Worm (Caenorhabditis elegans): ENCODE measurements around the gene ZK262.19.
"Not testable (repeated sequence)": the region's sequence is repeated elsewhere in the genome, so short reads cannot be mapped to it uniquely, and the experiment has no call there.

The ZK262.19 gene

DNA sequence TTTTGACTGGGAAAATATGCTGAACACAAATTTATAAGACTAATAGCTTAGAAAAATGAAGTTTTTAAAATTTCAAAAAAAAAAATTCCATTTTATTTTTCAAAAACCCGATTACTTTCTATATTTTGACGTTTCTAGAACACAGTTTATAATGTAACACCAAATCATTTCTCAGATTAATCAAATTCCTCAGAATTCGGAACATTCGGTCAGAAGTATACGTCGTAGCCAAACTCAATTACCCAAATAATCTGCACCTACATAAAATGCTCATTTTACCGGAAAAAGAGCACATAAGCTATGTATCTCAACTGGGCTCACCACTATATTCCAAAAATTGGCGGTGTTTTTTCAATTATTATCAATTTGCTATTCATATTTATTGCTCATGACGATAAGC lies 4.6 kb downstream of the ZK262.19 start, which contains the start of gene srj-26:
TSS of gene srj-26 (plus strand) at position 301 of the 400 bp plus-strand sequence.
- TF ChIP-seq ces-1 (GFP tag; optimal IDR thresholded peaks at IDR 0.05), result no peak
- no peak for TF ChIP-seq drap-1 (GFP tag; optimal IDR thresholded peaks at IDR 0.05)
- no peak for TF ChIP-seq pha-4 (tag; optimal IDR thresholded peaks at IDR 0.05)
- TF ChIP-seq nhr-12 (tag; optimal IDR thresholded peaks at IDR 0.05), result no peak
- TF ChIP-seq unc-120 (tag; optimal IDR thresholded peaks at IDR 0.05; ENCODE audit: poor library complexity, severe bottlenecking), result no peak
- no peak for TF ChIP-seq nhr-237 (tag; optimal IDR thresholded peaks at IDR 0.05)
- TF ChIP-seq lin-13 (tag; optimal IDR thresholded peaks at IDR 0.05), result no peak
- no peak for TF ChIP-seq nhr-76 (tag; optimal IDR thresholded peaks at IDR 0.05)
- TF ChIP-seq M03D4.4 (tag; optimal IDR thresholded peaks at IDR 0.05), result no peak
- no peak for TF ChIP-seq lsy-2 (tag; optimal IDR thresholded peaks at IDR 0.05)

DNA sequence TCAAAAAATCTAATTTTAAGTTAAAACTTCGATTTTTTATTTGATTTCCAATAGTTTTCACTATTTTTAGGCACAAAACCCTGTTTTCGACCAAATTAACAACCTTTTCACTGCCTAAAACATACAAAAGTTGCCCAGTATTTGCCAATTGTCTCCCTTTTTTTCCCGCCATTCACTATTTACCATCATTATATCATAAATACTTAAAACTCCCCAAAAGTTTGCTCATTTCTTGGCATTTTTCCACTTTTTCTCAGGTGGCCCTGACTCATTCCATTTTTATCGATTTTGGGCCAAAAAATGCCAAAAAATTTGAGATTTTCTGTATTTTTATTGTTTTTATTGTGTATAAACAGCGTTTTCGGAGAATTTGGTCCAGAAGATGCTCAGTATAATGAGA lies 11.4 kb downstream of the ZK262.19 start, which contains the start of gene txt-8:
TSS of gene txt-8 (plus strand) at position 301 of the 400 bp plus-strand sequence.
- TF ChIP-seq unc-120 (tag; optimal IDR thresholded peaks at IDR 0.05; ENCODE audit: poor library complexity, severe bottlenecking) (no peak), unc-62 (GFP tag; optimal IDR thresholded peaks at IDR 0.05) (no peak), snpc-4 (tag; optimal IDR thresholded peaks at IDR 0.05) (no peak), nhr-2 (tag; optimal IDR thresholded peaks at IDR 0.05) (no peak), nhr-76 (tag; optimal IDR thresholded peaks at IDR 0.05) (no peak), unc-39 (tag; optimal IDR thresholded peaks at IDR 0.05) (no peak), sptf-1 (tag; optimal IDR thresholded peaks at IDR 0.05) (no peak), mep-1 (tag; optimal IDR thresholded peaks at IDR 0.05) (no peak), tbx-8 (GFP tag; optimal IDR thresholded peaks at IDR 0.05) (no peak)

DNA sequence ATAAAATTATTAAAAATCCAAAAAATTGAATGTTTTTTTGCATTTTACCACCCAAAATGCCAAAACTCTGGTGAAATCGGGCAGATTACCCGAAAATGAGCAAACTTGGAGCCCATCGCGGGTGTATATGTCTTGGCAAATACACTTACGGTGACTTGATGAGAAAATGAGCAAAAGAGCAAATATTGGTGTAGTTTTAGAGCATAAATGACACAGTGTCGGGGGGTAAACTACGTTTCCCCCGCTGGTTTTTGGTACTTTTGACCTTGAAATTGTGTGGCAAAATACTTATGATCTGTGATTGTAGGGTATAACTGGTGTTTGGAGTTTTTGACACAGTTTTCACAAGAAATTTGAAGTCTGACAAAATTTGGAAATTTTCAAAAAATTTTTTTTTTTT lies 12.6 kb downstream of the ZK262.19 start, which contains the start of gene ZK262.2:
TSS of gene ZK262.2 (minus strand) at position 101 of the 400 bp plus-strand sequence.
- TF ChIP-seq lin-13 (tag; optimal IDR thresholded peaks at IDR 0.05) (no peak), blmp-1 (tag; optimal IDR thresholded peaks at IDR 0.05) (no peak), zip-8 (tag; optimal IDR thresholded peaks at IDR 0.05) (no peak), unc-120 (tag; optimal IDR thresholded peaks at IDR 0.05; ENCODE audit: poor library complexity, severe bottlenecking) (no peak), unc-62 (GFP tag; optimal IDR thresholded peaks at IDR 0.05) (no peak), unc-39 (tag; optimal IDR thresholded peaks at IDR 0.05) (no peak)

DNA sequence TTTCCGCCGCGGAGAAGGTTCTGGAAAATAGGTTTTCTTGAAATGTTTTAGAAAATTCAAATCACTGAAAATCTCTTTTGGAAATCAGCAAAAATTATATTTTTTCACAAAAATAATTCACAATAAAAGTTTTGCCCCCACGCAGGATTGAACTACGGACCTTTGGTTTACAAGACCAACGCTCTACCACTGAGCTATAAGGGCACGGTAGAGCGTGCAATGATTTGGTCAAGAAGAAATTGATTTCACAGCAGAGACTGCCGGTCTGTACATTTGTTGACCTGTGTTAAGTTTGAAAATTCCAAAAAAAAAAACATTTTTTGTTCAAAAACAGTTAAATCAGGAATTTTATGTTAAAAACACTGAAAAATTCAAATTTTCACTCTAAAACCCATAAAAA lies 13.1 kb downstream of the ZK262.19 start:
- TF ChIP-seq ztf-11 (tag; optimal IDR thresholded peaks at IDR 0.05) (no peak), bed-3 (GFP tag; optimal IDR thresholded peaks at IDR 0.05) (no peak), ceh-39 (tag; optimal IDR thresholded peaks at IDR 0.05) (no peak), nhr-237 (tag; optimal IDR thresholded peaks at IDR 0.05) (no peak), lsy-2 (tag; optimal IDR thresholded peaks at IDR 0.05) (no peak), ham-2 (GFP tag; optimal IDR thresholded peaks at IDR 0.05) (no peak)

DNA sequence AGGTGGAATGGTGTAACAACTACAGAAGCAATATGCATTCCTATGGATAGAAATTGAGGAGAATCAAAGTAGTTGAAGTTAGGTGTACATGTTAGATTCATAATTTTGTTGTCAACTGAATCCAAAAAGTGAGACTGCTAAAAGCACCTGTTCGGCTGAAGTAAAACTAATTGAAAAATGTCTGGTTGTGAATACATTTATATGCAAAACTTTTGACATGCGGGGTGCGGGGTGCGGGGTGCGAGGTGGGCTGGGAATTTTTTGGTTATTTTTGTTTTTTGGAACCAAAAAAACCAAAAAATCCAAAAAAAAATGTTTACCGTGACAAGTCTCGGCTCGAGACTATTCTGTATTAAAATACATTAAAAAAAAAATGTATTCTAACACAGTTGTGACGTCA lies 15.3 kb downstream of the ZK262.19 start, which contains the start of gene srh-207:
TSS of gene srh-207 (minus strand) at position 101 of the 400 bp plus-strand sequence.
- no peak for TF ChIP-seq unc-120 (tag; optimal IDR thresholded peaks at IDR 0.05; ENCODE audit: poor library complexity, severe bottlenecking)
- no peak for TF ChIP-seq drap-1 (GFP tag; optimal IDR thresholded peaks at IDR 0.05)
- no peak for TF ChIP-seq cnd-1 (tag; optimal IDR thresholded peaks at IDR 0.05)
- TF ChIP-seq elt-3 (tag; optimal IDR thresholded peaks at IDR 0.05), result no peak
- TF ChIP-seq ceh-43 (GFP tag; optimal IDR thresholded peaks at IDR 0.05), result no peak
- no peak for TF ChIP-seq tbx-8 (GFP tag; optimal IDR thresholded peaks at IDR 0.05)

DNA sequence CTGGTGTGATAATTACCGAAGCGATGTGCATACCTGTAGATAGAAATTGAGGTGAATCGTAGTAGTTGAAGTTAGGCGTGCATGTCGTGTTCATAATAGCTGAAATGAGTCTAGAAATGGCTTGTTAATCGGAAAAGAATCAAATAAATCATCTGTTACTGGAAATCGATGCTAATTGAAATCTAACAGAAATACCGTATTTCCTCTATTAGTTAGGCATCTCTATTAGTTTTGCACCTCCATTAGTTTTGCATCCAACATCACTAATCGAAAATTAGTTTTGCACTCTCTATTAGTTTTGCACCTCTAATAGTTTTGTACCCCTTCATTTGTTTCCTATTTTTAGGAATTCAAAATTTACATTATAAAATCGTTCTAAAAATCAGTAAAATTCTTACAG lies 20.7 kb downstream of the ZK262.19 start, which contains the start of gene srh-209:
TSS of gene srh-209 (minus strand) at position 101 of the 400 bp plus-strand sequence.
- TF ChIP-seq drap-1 (GFP tag; optimal IDR thresholded peaks at IDR 0.05); unc-39 (tag; optimal IDR thresholded peaks at IDR 0.05); lin-32 (GFP tag; optimal IDR thresholded peaks at IDR 0.05): not testable (repeated sequence)

DNA sequence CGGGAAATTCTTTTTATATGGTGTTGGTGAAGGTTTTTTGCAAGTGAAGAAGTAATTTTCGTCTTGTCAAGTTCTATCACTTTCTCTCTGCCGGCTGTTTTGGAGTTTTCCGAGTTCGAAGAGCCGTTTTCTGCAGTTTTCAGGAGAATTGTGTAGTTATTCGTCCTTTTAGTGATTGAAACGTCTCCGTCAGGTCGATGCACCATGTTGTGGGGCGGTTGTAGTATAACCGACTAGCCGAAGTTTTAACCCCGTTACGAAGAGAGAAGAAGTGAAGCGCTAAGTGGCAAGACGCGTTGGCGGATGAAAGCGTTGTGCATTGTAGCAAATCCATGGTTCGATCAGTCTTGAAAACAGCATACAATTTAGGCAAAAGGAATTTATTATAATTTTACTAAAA lies 22.7 kb downstream of the ZK262.19 start:
- TF ChIP-seq sem-2 (GFP tag; optimal IDR thresholded peaks at IDR 0.05), result no peak
- TF ChIP-seq blmp-1 (tag; optimal IDR thresholded peaks at IDR 0.05), result no peak

Measured in whole organism, mixed stage, embryonic.